Worm (Caenorhabditis elegans) whole organism, mixed stage, embryonic: ENCODE measurements around the gene F52E4.5.

ENCODE experiments used
- blmp-1 ChIP-seq: fragments of 150-350 bp; optimal IDR thresholded peaks from 2 replicates; lab custom pipeline; 2014; ENCODE audit warnings: missing biosample characterization, missing genetic modification characterization
- elt-3 ChIP-seq: fragments of 150-350 bp; optimal IDR thresholded peaks from 2 replicates; lab custom pipeline; 2014; ENCODE audit warnings: missing biosample characterization, missing genetic modification characterization
- hlh-1 ChIP-seq: fragments of 150-350 bp; optimal IDR thresholded peaks from 2 replicates; lab custom pipeline; 2014; ENCODE audit warnings: missing biosample characterization, missing genetic modification reagents, missing genetic modification characterization
- lin-13 ChIP-seq: fragments of 150-350 bp; optimal IDR thresholded peaks from 2 replicates; lab custom pipeline; 2014; ENCODE audit warnings: missing biosample characterization, missing genetic modification characterization
- mls-2 ChIP-seq: sonication (generic microtip); optimal IDR thresholded peaks from 2 replicates; lab custom pipeline; 2016; ENCODE audit warnings: mild to moderate bottlenecking, missing genetic modification characterization, moderate library complexity, missing compliant biosample characterization
- nhr-2 ChIP-seq: fragments of 150-350 bp; optimal IDR thresholded peaks from 2 replicates; lab custom pipeline; 2014; ENCODE audit warnings: missing biosample characterization, missing genetic modification characterization
- pha-4 ChIP-seq: fragments of 150-350 bp; optimal IDR thresholded peaks from 2 replicates; lab custom pipeline; 2018; ENCODE audit warnings: missing biosample characterization, missing genetic modification reagents, missing genetic modification characterization
- snpc-4 ChIP-seq: fragments of 150-350 bp; optimal IDR thresholded peaks from 2 replicates; lab custom pipeline; 2014; ENCODE audit warnings: missing biosample characterization, missing genetic modification characterization
- unc-62 ChIP-seq: fragments of 150-350 bp; optimal IDR thresholded peaks from 2 replicates; lab custom pipeline; 2014; ENCODE audit warnings: missing biosample characterization, missing genetic modification reagents, missing genetic modification characterization

- TF ChIP-seq blmp-1 (tag; lab: Kevin White, UChicago) (no peak), elt-3 (tag; lab: Kevin White, UChicago) (no peak), nhr-2 (tag; lab: Kevin White, UChicago) (no peak), unc-62 (no peak), hlh-1 (no peak), lin-13 (tag; lab: Kevin White, UChicago) (no peak), pha-4 (no peak), mls-2 (tag; lab: Kevin White, UChicago) (no peak), snpc-4 (tag; lab: Kevin White, UChicago) (no peak)
Observed at ce11 chrX:3115134-3116032, 28.2 kb upstream of the F52E4.5 start.
